Worm (Caenorhabditis elegans): Measurements from ENCODE around the gene far-1.

The far-1 gene

ce11 chrIII:9091392-9092291, 10.7 kb upstream of the far-1 start, which contains the start of gene glp-1:
TSS of gene glp-1 (plus strand) at chrIII:9092241.
- TF ChIP-seq nhr-71 (tag; optimal IDR thresholded peaks at IDR 0.05) (no peak), blmp-1 (tag; optimal IDR thresholded peaks at IDR 0.05) (peak; percentile 68)

- TF ChIP-seq swsn-7 (tag; optimal IDR thresholded peaks at IDR 0.05), result peak; percentile 30
- TF ChIP-seq xbp-1 (tag; optimal IDR thresholded peaks at IDR 0.05), result peak; percentile 33
- TF ChIP-seq Y116A8C.19 (tag; optimal IDR thresholded peaks at IDR 0.05; ENCODE audit: borderline replicate concordance), result no peak
- TF ChIP-seq nhr-20 (tag; optimal IDR thresholded peaks at IDR 0.05), result peak; percentile 23
- TF ChIP-seq nhr-237 (tag; optimal IDR thresholded peaks at IDR 0.05), result no peak
- 0 out of 2 replicates have a peak, but pooled peaks have one; percentile 7 for TF ChIP-seq nhr-19 (GFP tag; conservative IDR thresholded peaks at IDR 0.05)
- peak; percentile 83 to 92 (median 92) for TF ChIP-seq dpl-1 (GFP tag; optimal IDR thresholded peaks at IDR 0.05)
- TF ChIP-seq efl-1 (optimal IDR thresholded peaks at IDR 0.05), result peak; percentile 35 to 92
- TF ChIP-seq efl-1 (GFP tag; optimal IDR thresholded peaks at IDR 0.05 in 1 of 2), result peak; percentile 92 to 99
- TF ChIP-seq C16A3.4 (tag; optimal IDR thresholded peaks at IDR 0.05), result no peak
- peak; percentile 90 to 95 for TF ChIP-seq lin-35 (GFP tag; optimal IDR thresholded peaks at IDR 0.05)
- TF ChIP-seq fkh-10 (GFP tag; optimal IDR thresholded peaks at IDR 0.05), result no peak
- TF ChIP-seq ama-1 (optimal IDR thresholded peaks at IDR 0.05), result no peak
- peak; percentile 55 for TF ChIP-seq rnt-1 (tag; optimal IDR thresholded peaks at IDR 0.05)
- peak; percentile 33 for TF ChIP-seq lin-15B (tag; optimal IDR thresholded peaks at IDR 0.05)
- no peak for TF ChIP-seq sup-37 (GFP tag; optimal IDR thresholded peaks at IDR 0.05)
- peak; percentile 39 for TF ChIP-seq isw-1 (GFP tag; IDR thresholded peaks at IDR 0.05)
- TF ChIP-seq ceh-82 (tag; optimal IDR thresholded peaks at IDR 0.05), result peak in 2 of 3 experiments; percentile 14 to 25
- TF ChIP-seq nhr-85 (tag), result peak; percentile 46
- no peak for TF ChIP-seq unc-98 (GFP tag; IDR thresholded peaks at IDR 0.05)
- TF ChIP-seq F16B12.6 (tag; optimal IDR thresholded peaks at IDR 0.05), result peak; percentile 23
Observed at ce11 chrIII:9089325-9089823, 8.4 kb upstream of the far-1 start, which contains the start of the genes mccc-2 and mrpl-44. TSS of gene mccc-2 (minus strand) at chrIII:9089375. TSS of gene mrpl-44 (minus strand) at chrIII:9089375.

DNA sequence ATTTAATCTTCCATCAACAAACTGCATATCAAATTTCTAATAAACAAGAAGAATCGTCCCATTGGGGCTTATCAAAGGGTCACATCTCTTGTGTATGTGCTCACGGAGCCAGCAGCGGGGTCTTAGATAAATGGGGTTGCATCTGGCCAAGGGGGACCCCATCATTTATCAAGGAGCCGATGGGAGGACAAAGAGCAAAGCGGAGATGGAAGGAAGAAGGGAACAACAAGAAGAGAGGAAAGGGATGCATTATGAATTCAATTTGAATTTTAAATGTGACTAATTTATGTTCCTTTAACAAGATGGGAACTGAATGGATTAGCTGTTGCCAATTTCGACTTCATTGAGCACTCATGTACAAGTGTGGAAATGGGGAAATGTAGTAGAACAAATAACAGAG, 3.4 kb upstream of the far-1 start:
- TF ChIP-seq nhr-71 (tag; optimal IDR thresholded peaks at IDR 0.05) (peak; percentile 27), efl-1 (optimal IDR thresholded peaks at IDR 0.05) (no peak), efl-1 (GFP tag; optimal IDR thresholded peaks at IDR 0.05 in 1 of 2) (peak in 1 of 2 experiments; percentile 74), lin-14 (GFP tag; optimal IDR thresholded peaks at IDR 0.05) (peak; percentile 50), lin-15B (tag; optimal IDR thresholded peaks at IDR 0.05) (no peak), isw-1 (GFP tag; IDR thresholded peaks at IDR 0.05) (no peak), lin-39 (tag; optimal IDR thresholded peaks at IDR 0.05) (peak; percentile 21), rnt-1 (tag; optimal IDR thresholded peaks at IDR 0.05) (peak; percentile 23), snu-23 (GFP tag; optimal IDR thresholded peaks at IDR 0.05) (peak; percentile 3), tbx-2 (tag; optimal IDR thresholded peaks at IDR 0.05) (no peak), blmp-1 (tag; optimal IDR thresholded peaks at IDR 0.05) (no peak), nhr-237 (tag; optimal IDR thresholded peaks at IDR 0.05) (no peak), C16A3.4 (tag; optimal IDR thresholded peaks at IDR 0.05) (no peak), lsy-2 (tag; optimal IDR thresholded peaks at IDR 0.05) (peak in 1 of 2 experiments; percentile 16)

DNA sequence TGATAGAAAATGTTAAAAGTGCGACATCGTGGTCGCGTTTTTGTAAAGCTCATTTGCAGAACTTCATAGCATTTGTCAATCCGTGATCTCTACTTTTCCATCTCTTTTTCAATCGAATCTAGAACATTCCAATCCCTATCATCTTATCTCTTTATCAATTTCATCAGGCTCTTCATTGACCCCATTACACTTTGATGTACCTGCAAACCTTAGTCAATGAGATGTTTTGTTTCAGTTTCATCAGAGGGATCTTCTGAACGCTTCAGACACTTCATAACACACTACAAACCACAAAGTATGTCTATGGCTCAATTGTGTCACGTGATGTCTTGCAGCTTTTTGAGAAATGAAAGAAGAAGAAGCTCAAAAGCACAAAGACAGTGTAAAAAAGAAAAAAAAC, 2.1 kb upstream of the far-1 start:
- TF ChIP-seq jun-1 (tag; optimal IDR thresholded peaks at IDR 0.05), result no peak
- TF ChIP-seq pax-3 (tag; optimal IDR thresholded peaks at IDR 0.05), result no peak
- TF ChIP-seq unc-130 (tag; optimal IDR thresholded peaks at IDR 0.05), result no peak
- TF ChIP-seq efl-1 (optimal IDR thresholded peaks at IDR 0.05), result no peak
- TF ChIP-seq efl-1 (GFP tag; optimal IDR thresholded peaks at IDR 0.05 in 1 of 2), result no peak
- no peak for TF ChIP-seq nhr-12 (tag; optimal IDR thresholded peaks at IDR 0.05)
- TF ChIP-seq unc-98 (GFP tag; IDR thresholded peaks at IDR 0.05), result no peak
- TF ChIP-seq rnt-1 (tag; optimal IDR thresholded peaks at IDR 0.05), result peak; percentile 23
- TF ChIP-seq nhr-47 (tag; optimal IDR thresholded peaks at IDR 0.05), result no peak
- TF ChIP-seq nhr-90 (tag; optimal IDR thresholded peaks at IDR 0.05; ENCODE audit: poor library complexity), result no peak
- peak; percentile 22 for TF ChIP-seq lin-14 (GFP tag; optimal IDR thresholded peaks at IDR 0.05)
- no peak for TF ChIP-seq fkh-4 (tag; optimal IDR thresholded peaks at IDR 0.05; ENCODE audit: borderline replicate concordance)
- TF ChIP-seq mep-1 (tag; optimal IDR thresholded peaks at IDR 0.05), result no peak
- TF ChIP-seq efl-3 (GFP tag; optimal IDR thresholded peaks at IDR 0.05), result no peak
- no peak for TF ChIP-seq F16B12.6 (tag; optimal IDR thresholded peaks at IDR 0.05)
- TF ChIP-seq snpc-4 (tag; optimal IDR thresholded peaks at IDR 0.05), result no peak
- TF ChIP-seq C04F5.9 (tag; optimal IDR thresholded peaks at IDR 0.05), result no peak
- no peak for TF ChIP-seq swsn-7 (tag; optimal IDR thresholded peaks at IDR 0.05)
- no peak for TF ChIP-seq ceh-90 (tag; optimal IDR thresholded peaks at IDR 0.05)
- TF ChIP-seq hlh-17 (GFP tag; optimal IDR thresholded peaks at IDR 0.05; ENCODE audit: borderline replicate concordance), result no peak
- TF ChIP-seq sox-4 (tag; optimal IDR thresholded peaks at IDR 0.05), result no peak
- TF ChIP-seq fkh-8 (tag; optimal IDR thresholded peaks at IDR 0.05), result no peak
- no peak for TF ChIP-seq vab-15 (tag; optimal IDR thresholded peaks at IDR 0.05)
